Worm (Caenorhabditis elegans) whole organism, L4 larva: ENCODE measurements around the gene Y62E10A.23.

Experiments used
- F26F4.8 ChIP-seq: fragments of 200-800 bp; sonication (Bioruptor generic); conservative IDR thresholded peaks from 2 replicates; pipeline ENCODE4 v1.3.6; 2022; ENCODE audit warnings: missing genetic modification characterization, missing compliant biosample characterization
- F37D6.2 ChIP-seq: sonication (generic microtip); optimal IDR thresholded peaks from 2 replicates; lab custom pipeline; 2016; ENCODE audit warnings: mild to moderate bottlenecking, missing genetic modification characterization, missing compliant biosample characterization
- F49E8.2 ChIP-seq: sonication (generic microtip); optimal IDR thresholded peaks from 2 replicates; lab custom pipeline; 2016; ENCODE audit warnings: missing compliant biosample characterization, mild to moderate bottlenecking, missing genetic modification characterization, borderline replicate concordance
- T20F7.1 ChIP-seq: fragments of 200-800 bp; sonication (Bioruptor generic); optimal IDR thresholded peaks from 2 replicates; lab custom pipeline; 2018; ENCODE audit warnings: mild to moderate bottlenecking, missing genetic modification characterization, missing compliant biosample characterization
- ZK337.2 ChIP-seq: fragments of 200-800 bp; sonication (Bioruptor generic); IDR thresholded peaks from 2 replicates; pipeline ENCODE4 v1.3.6; 2022; ENCODE audit warnings: missing genetic modification reagents, missing genetic modification characterization, missing compliant biosample characterization
- aha-1 ChIP-seq: fragments of 150-350 bp; peaks from one replicate; lab custom pipeline; 2014; ENCODE audit warnings: missing biosample characterization, missing genetic modification characterization
- aly-2 ChIP-seq: sonication (generic microtip); optimal IDR thresholded peaks from 2 replicates; lab custom pipeline; 2018; ENCODE audit warnings: missing biosample characterization, missing genetic modification characterization
- ama-1 ChIP-seq: fragments of 150-350 bp; optimal IDR thresholded peaks from 2 replicates; lab custom pipeline; 2014; ENCODE audit warnings: inconsistent platforms, mixed read lengths
- arid-1 ChIP-seq: fragments of 200-800 bp; sonication (Bioruptor generic); conservative IDR thresholded peaks from 2 replicates; pipeline ENCODE4 v1.3.6; 2022; ENCODE audit warnings: missing genetic modification reagents, missing genetic modification characterization, missing compliant biosample characterization
- attf-4 ChIP-seq: sonication (generic microtip); optimal IDR thresholded peaks from 3 replicates; lab custom pipeline; 2017; ENCODE audit warnings: missing biosample characterization, missing genetic modification characterization
- ceh-32 ChIP-seq: sonication (generic microtip); optimal IDR thresholded peaks from 2 replicates; lab custom pipeline; 2016; ENCODE audit warnings: mild to moderate bottlenecking, missing genetic modification characterization, missing compliant biosample characterization; ENCODE audit not compliant: poor library complexity
- ceh-62 ChIP-seq: sonication (generic microtip); optimal IDR thresholded peaks from 2 replicates; lab custom pipeline; 2017; ENCODE audit warnings: missing biosample characterization, missing genetic modification characterization
- ceh-82 ChIP-seq: sonication (generic microtip); optimal IDR thresholded peaks from 2 replicates; lab custom pipeline; 2017; ENCODE audit warnings: missing biosample characterization, missing genetic modification characterization
- ces-1 ChIP-seq: fragments of 150-350 bp; sonication (generic microtip); optimal IDR thresholded peaks from 4 replicates; lab custom pipeline; 2014; ENCODE audit warnings: missing biosample characterization, missing genetic modification reagents, missing genetic modification characterization
- cey-2 ChIP-seq: sonication (generic microtip); optimal IDR thresholded peaks from 3 replicates; lab custom pipeline; 2017; ENCODE audit warnings: missing genetic modification characterization, mild to moderate bottlenecking, missing compliant biosample characterization, antibody characterized with exemption, borderline replicate concordance; ENCODE audit not compliant: insufficient read depth
- dpl-1 ChIP-seq: fragments of 150-350 bp; optimal IDR thresholded peaks from 2 replicates; lab custom pipeline; 2014; ENCODE audit warnings: missing biosample characterization, missing genetic modification reagents, missing genetic modification characterization
- duxl-1 ChIP-seq: sonication (generic microtip); optimal IDR thresholded peaks from 2 replicates; lab custom pipeline; 2016; ENCODE audit warnings: mild to moderate bottlenecking, missing genetic modification characterization, moderate library complexity, missing compliant biosample characterization; ENCODE audit not compliant: poor library complexity
- hlh-11 ChIP-seq: fragments of 200-800 bp; sonication (Bioruptor generic); optimal IDR thresholded peaks from 2 replicates; lab custom pipeline; 2018; ENCODE audit warnings: mild to moderate bottlenecking, missing genetic modification characterization, missing compliant biosample characterization
- lim-7 ChIP-seq: fragments of 200-800 bp; sonication (Bioruptor generic); IDR thresholded peaks from 2 replicates; pipeline ENCODE4 v1.3.6; 2022; ENCODE audit warnings: missing genetic modification characterization, missing compliant biosample characterization
- lin-29 ChIP-seq: fragments of 200-800 bp; sonication (Bioruptor generic); IDR thresholded peaks from 2 replicates; pipeline ENCODE4 v1.3.6; 2022; ENCODE audit warnings: missing genetic modification reagents, missing genetic modification characterization, missing compliant biosample characterization
- lir-3 ChIP-seq: sonication (generic microtip); optimal IDR thresholded peaks from 2 replicates; lab custom pipeline; 2016; ENCODE audit warnings: mild to moderate bottlenecking, missing genetic modification characterization, missing compliant biosample characterization
- madf-5 ChIP-seq, 2 experiments: fragments of 200-800 bp; sonication (Bioruptor generic); IDR thresholded peaks; 2 replicates each; pipeline ENCODE4 v1.3.6; 2022; ENCODE audit warnings: missing compliant biosample characterization in 2 of 2, missing genetic modification characterization in 2 of 2
- mdt-29 ChIP-seq: fragments of 200-800 bp; sonication (Bioruptor generic); IDR thresholded peaks from 2 replicates; pipeline ENCODE4 v1.3.6; 2022; ENCODE audit warnings: missing genetic modification reagents, missing genetic modification characterization, missing compliant biosample characterization
- mxl-2 ChIP-seq: fragments of 200-800 bp; sonication (Bioruptor generic); conservative IDR thresholded peaks from 2 replicates; pipeline ENCODE4 v1.3.6; 2022; ENCODE audit warnings: missing genetic modification reagents, missing genetic modification characterization, missing compliant biosample characterization
- mxl-3 ChIP-seq: fragments of 200-800 bp; sonication (Bioruptor generic); optimal IDR thresholded peaks from 2 replicates; lab custom pipeline; 2018; ENCODE audit warnings: mild to moderate bottlenecking, missing genetic modification characterization, missing compliant biosample characterization
- nhr-102 ChIP-seq: sonication (generic microtip); optimal IDR thresholded peaks from 2 replicates; lab custom pipeline; 2016; ENCODE audit warnings: mild to moderate bottlenecking, missing genetic modification characterization, moderate library complexity, missing compliant biosample characterization
- nhr-237 ChIP-seq: sonication (generic microtip); optimal IDR thresholded peaks from 2 replicates; lab custom pipeline; 2017; ENCODE audit warnings: missing biosample characterization, missing genetic modification characterization
- nhr-25 ChIP-seq: sonication (generic microtip); optimal IDR thresholded peaks from 2 replicates; lab custom pipeline; 2017; ENCODE audit warnings: missing genetic modification characterization, mild to moderate bottlenecking, missing compliant biosample characterization, antibody characterized with exemption, moderate library complexity, borderline replicate concordance; ENCODE audit not compliant: insufficient read depth
- nhr-28 ChIP-seq: fragments of 150-350 bp; optimal IDR thresholded peaks from 2 replicates; lab custom pipeline; 2014; ENCODE audit warnings: missing biosample characterization, missing genetic modification characterization
- nhr-42 ChIP-seq: fragments of 200-800 bp; sonication (Bioruptor generic); IDR thresholded peaks from 2 replicates; pipeline ENCODE4 v1.3.6; 2022; ENCODE audit warnings: missing genetic modification characterization, missing compliant biosample characterization
- nhr-48 ChIP-seq: sonication (generic microtip); optimal IDR thresholded peaks from 2 replicates; lab custom pipeline; 2016; ENCODE audit warnings: mild to moderate bottlenecking, missing genetic modification characterization, missing compliant biosample characterization
- nhr-6 ChIP-seq: fragments of 150-350 bp; optimal IDR thresholded peaks from 2 replicates; lab custom pipeline; 2014; ENCODE audit warnings: missing biosample characterization, missing genetic modification characterization
- nhr-77 ChIP-seq: fragments of 150-350 bp; optimal IDR thresholded peaks from 2 replicates; lab custom pipeline; 2014; ENCODE audit warnings: missing biosample characterization, missing genetic modification characterization
- pqm-1 ChIP-seq: sonication (generic microtip); optimal IDR thresholded peaks from 2 replicates; lab custom pipeline; 2017; ENCODE audit warnings: missing biosample characterization, missing genetic modification characterization
- rbr-2 ChIP-seq: sonication (generic microtip); optimal IDR thresholded peaks from 2 replicates; lab custom pipeline; 2016; ENCODE audit warnings: missing genotype, missing genetic modification characterization, missing compliant biosample characterization
- skn-1 ChIP-seq: fragments of 150-350 bp; optimal IDR thresholded peaks from 2 replicates; lab custom pipeline; 2014; ENCODE audit warnings: missing biosample characterization, missing genetic modification characterization
- spr-1 ChIP-seq: sonication (generic microtip); optimal IDR thresholded peaks from 2 replicates; lab custom pipeline; 2016; ENCODE audit warnings: mild to moderate bottlenecking, missing genetic modification characterization, missing compliant biosample characterization
- unc-62 ChIP-seq, 3 experiments: fragments of 150-350 bp in 1 of 3; sonication (generic microtip); optimal IDR thresholded peaks in 2 of 3; peaks in 1 of 3; 1 replicate in 1 of 3; 2 replicates in 2 of 3; lab custom pipeline; 2014 to 2017; ENCODE audit warnings: missing biosample characterization in 3 of 3, missing genetic modification characterization in 3 of 3, missing genetic modification reagents in 3 of 3, missing genotype in 1 of 3
- zag-1 ChIP-seq: fragments of 150-350 bp; optimal IDR thresholded peaks from 2 replicates; lab custom pipeline; 2014; ENCODE audit warnings: missing biosample characterization, missing genetic modification characterization
- zfp-2 ChIP-seq: sonication (generic microtip); optimal IDR thresholded peaks from 2 replicates; lab custom pipeline; 2016; ENCODE audit warnings: mild to moderate bottlenecking, missing genetic modification characterization, missing compliant biosample characterization
- zip-11 ChIP-seq: fragments of 200-800 bp; sonication (Bioruptor generic); IDR thresholded peaks from 2 replicates; pipeline ENCODE4 v1.3.6; 2022; ENCODE audit warnings: missing genetic modification characterization, missing compliant biosample characterization
- ztf-11 ChIP-seq: fragments of 150-350 bp; optimal IDR thresholded peaks from 2 replicates; lab custom pipeline; 2014; ENCODE audit warnings: missing biosample characterization, missing genetic modification characterization

The Y62E10A.23 gene

ce11 chrIV:13374918-13375317 lies 11.2 kb upstream of the Y62E10A.23 start:
- TF ChIP-seq attf-4 (no peak), hlh-11 (tag; lab: Kevin White, UChicago) (no peak), spr-1 (tag; lab: Kevin White, UChicago) (no peak), ztf-11 (tag; lab: Kevin White, UChicago) (no peak), ces-1 (GFP tag; lab: Kevin White, UChicago) (no peak), cey-2 (no peak), F49E8.2 (tag; lab: Kevin White, UChicago) (no peak), T20F7.1 (GFP tag; lab: Kevin White, UChicago) (no peak), zfp-2 (tag; lab: Kevin White, UChicago) (no peak), skn-1 (tag; lab: Kevin White, UChicago) (no peak), nhr-28 (tag; lab: Kevin White, UChicago) (no peak), dpl-1 (GFP tag; lab: Kevin White, UChicago) (no peak), unc-62 (GFP tag; optimal IDR thresholded peaks at IDR 0.05 in 1 of 2; lab: Kevin White, UChicago) (no peak), unc-62 (tag; optimal IDR thresholded peaks at IDR 0.05; lab: Kevin White, UChicago) (no peak), nhr-25 (tag; lab: Kevin White, UChicago) (no peak)
- TF ChIP-seq, all 104 proteins: peak for 0

- TF ChIP-seq ceh-82 (no peak), aha-1 (tag; lab: Kevin White, UChicago) (no peak), nhr-102 (tag; lab: Kevin White, UChicago) (no peak), nhr-6 (tag; lab: Kevin White, UChicago) (no peak), lir-3 (tag; lab: Kevin White, UChicago) (no peak), mdt-29 (no peak), cey-2 (no peak), ZK337.2 (GFP tag; lab: Robert Waterston, UW) (no peak), mxl-2 (GFP tag; lab: Robert Waterston, UW) (no peak), attf-4 (no peak), dpl-1 (GFP tag; lab: Kevin White, UChicago) (no peak), rbr-2 (no peak), ceh-62 (tag; lab: Kevin White, UChicago) (no peak)
Observed at ce11 chrIV:13377716-13378115, 8.4 kb upstream of the Y62E10A.23 start, which contains the start of gene mau-8. Gene mau-8 (plus strand): TSS chrIV:13378016.

ce11 chrIV:13380506-13380905 lies 5.6 kb upstream of the Y62E10A.23 start:
- no peak for TF ChIP-seq madf-5 (GFP tag; IDR thresholded peaks at IDR 0.05; lab: Robert Waterston, UW)
- TF ChIP-seq cey-2, result no peak
- TF ChIP-seq duxl-1 (tag; lab: Kevin White, UChicago), result no peak
- TF ChIP-seq zag-1, result no peak
- TF ChIP-seq nhr-48 (tag; lab: Kevin White, UChicago), result no peak
- no peak for TF ChIP-seq ceh-32 (tag; lab: Kevin White, UChicago)
- TF ChIP-seq aly-2, result no peak
- no peak for TF ChIP-seq ceh-82
- no peak for TF ChIP-seq mxl-3 (GFP tag; lab: Kevin White, UChicago)
- TF ChIP-seq lin-29, result no peak
- TF ChIP-seq dpl-1 (GFP tag; lab: Kevin White, UChicago), result no peak
- no peak for TF ChIP-seq pqm-1 (tag; lab: Kevin White, UChicago)
- TF ChIP-seq nhr-42, result no peak
- TF ChIP-seq nhr-77, result no peak

ce11 chrIV:13381823-13382222 lies 4.3 kb upstream of the Y62E10A.23 start, which contains the start of gene emc-3:
Gene emc-3 (minus strand): TSS chrIV:13381923.
- no peak for TF ChIP-seq F37D6.2 (tag; lab: Kevin White, UChicago)
- no peak for TF ChIP-seq nhr-237
- TF ChIP-seq pqm-1 (tag; lab: Kevin White, UChicago), result no peak
- TF ChIP-seq ama-1 (lab: Kevin White, UChicago), result no peak
- TF ChIP-seq ztf-11 (tag; lab: Kevin White, UChicago), result no peak
- no peak for TF ChIP-seq mdt-29
- TF ChIP-seq nhr-102 (tag; lab: Kevin White, UChicago), result no peak
- no peak for TF ChIP-seq lim-7 (GFP tag; lab: Robert Waterston, UW)
- TF ChIP-seq arid-1 (GFP tag; lab: Robert Waterston, UW), result no peak
- TF ChIP-seq zip-11 (GFP tag; lab: Robert Waterston, UW), result no peak
- TF ChIP-seq F26F4.8 (GFP tag; lab: Robert Waterston, UW), result no peak
